Fruit fly (Drosophila melanogaster) whole organism, prepupa: ENCODE results near the gene CG1979.

Experiments
- Blimp-1 ChIP-seq: fragments of 200-800 bp; sonication (Bioruptor generic); optimal IDR thresholded peaks from 3 replicates; lab custom pipeline; 2017; ENCODE audit warnings: missing biosample characterization, missing genetic modification characterization, mild to moderate bottlenecking, moderate library complexity, missing genetic modification reagents
- CG10631 ChIP-seq: fragments of 200-800 bp; sonication (Bioruptor generic); optimal IDR thresholded peaks from 2 replicates; lab custom pipeline; 2016; ENCODE audit warnings: missing biosample characterization, missing genetic modification characterization
- CG10669 ChIP-seq: fragments of 200-800 bp; sonication (Bioruptor generic); optimal IDR thresholded peaks from 3 replicates; lab custom pipeline; 2018; ENCODE audit warnings: missing biosample characterization, mild to moderate bottlenecking, missing genetic modification characterization, moderate library complexity
- CG11294 ChIP-seq: fragments of 200-800 bp; sonication (Bioruptor generic); IDR thresholded peaks from 2 replicates; pipeline ENCODE4 v1.3.6; 2022; ENCODE audit warnings: missing biosample characterization, missing genetic modification characterization
- CG11762 ChIP-seq: fragments of 200-800 bp; sonication (Bioruptor generic); optimal IDR thresholded peaks from 3 replicates; lab custom pipeline; 2016; ENCODE audit warnings: missing biosample characterization, missing genetic modification characterization; ENCODE audit not compliant: insufficient read depth
- CG11902 ChIP-seq: fragments of 200-800 bp; sonication (Bioruptor generic); optimal IDR thresholded peaks from 3 replicates; lab custom pipeline; 2016; ENCODE audit warnings: missing biosample characterization, missing genetic modification characterization
- CG1621 ChIP-seq: fragments of 200-800 bp; sonication (Bioruptor generic); optimal IDR thresholded peaks from 3 replicates; lab custom pipeline; 2018; ENCODE audit warnings: missing biosample characterization, mild to moderate bottlenecking, missing genetic modification characterization
- CG3032 ChIP-seq: fragments of 200-800 bp; optimal IDR thresholded peaks from 2 replicates; lab custom pipeline; 2019; ENCODE audit warnings: missing biosample characterization, mild to moderate bottlenecking, missing genetic modification characterization, moderate library complexity
- CG32006 ChIP-seq: fragments of 200-800 bp; sonication (Bioruptor generic); optimal IDR thresholded peaks from 3 replicates; lab custom pipeline; 2017; ENCODE audit warnings: missing biosample characterization, mild to moderate bottlenecking, missing genetic modification characterization
- CG34406 ChIP-seq: fragments of 200-800 bp; sonication (Bioruptor generic); optimal IDR thresholded peaks from 3 replicates; lab custom pipeline; 2016; ENCODE audit warnings: missing biosample characterization, missing genetic modification characterization
- CG3919 ChIP-seq: fragments of 200-800 bp; sonication (Bioruptor generic); optimal IDR thresholded peaks from 3 replicates; lab custom pipeline; 2016; ENCODE audit warnings: missing biosample characterization, missing genetic modification characterization
- CG4318 ChIP-seq: fragments of 200-800 bp; sonication (Bioruptor generic); optimal IDR thresholded peaks from 3 replicates; lab custom pipeline; 2017; ENCODE audit warnings: missing biosample characterization, mild to moderate bottlenecking, missing genetic modification characterization
- CG6163 ChIP-seq: fragments of 200-800 bp; sonication (Bioruptor generic); IDR thresholded peaks from 3 replicates; pipeline ENCODE4 v1.3.6; 2022; ENCODE audit warnings: missing biosample characterization, missing genetic modification characterization
- CG6792 ChIP-seq: fragments of 200-800 bp; sonication (Bioruptor generic); optimal IDR thresholded peaks from 3 replicates; lab custom pipeline; 2016; ENCODE audit warnings: missing biosample characterization, missing genetic modification characterization
- CG6808 ChIP-seq: fragments of 200-800 bp; sonication (Bioruptor generic); optimal IDR thresholded peaks from 3 replicates; lab custom pipeline; 2017; ENCODE audit warnings: missing biosample characterization, missing genetic modification characterization, mild to moderate bottlenecking, moderate library complexity, missing genetic modification reagents
- CG6854 ChIP-seq: fragments of 200-800 bp; sonication (Bioruptor generic); optimal IDR thresholded peaks from 2 replicates; lab custom pipeline; 2017; ENCODE audit warnings: missing biosample characterization, mild to moderate bottlenecking, missing genetic modification characterization
- CG7368 ChIP-seq: fragments of 200-800 bp; sonication (Bioruptor generic); optimal IDR thresholded peaks from 3 replicates; lab custom pipeline; 2016; ENCODE audit warnings: missing biosample characterization, missing genetic modification characterization
- CG8119 ChIP-seq: fragments of 200-800 bp; sonication (Bioruptor generic); IDR thresholded peaks from 3 replicates; pipeline ENCODE4 v1.3.6; 2022; ENCODE audit warnings: missing biosample characterization, missing genetic modification characterization
- CG8632 ChIP-seq: fragments of 200-800 bp; sonication (Bioruptor generic); optimal IDR thresholded peaks from 3 replicates; lab custom pipeline; 2016; ENCODE audit warnings: missing biosample characterization, missing genetic modification characterization
- CG9139 ChIP-seq: fragments of 200-800 bp; sonication (Bioruptor generic); optimal IDR thresholded peaks from 3 replicates; lab custom pipeline; 2017; ENCODE audit warnings: missing biosample characterization, mild to moderate bottlenecking, missing genetic modification characterization
- Eip78C ChIP-seq: fragments of 200-800 bp; sonication (Bioruptor generic); peaks from one replicate; lab custom pipeline; 2016; ENCODE audit warnings: missing biosample characterization, missing genetic modification characterization
- Eip93F ChIP-seq: fragments of 200-800 bp; sonication (Bioruptor generic); optimal IDR thresholded peaks from 2 replicates; lab custom pipeline; 2016; ENCODE audit warnings: missing biosample characterization, mild to moderate bottlenecking, missing genetic modification characterization
- Ets21C ChIP-seq: fragments of 200-800 bp; sonication (Bioruptor generic); optimal IDR thresholded peaks from 3 replicates; lab custom pipeline; 2016; ENCODE audit warnings: missing biosample characterization, missing genetic modification characterization
- Ets96B ChIP-seq: fragments of 200-800 bp; optimal IDR thresholded peaks from 2 replicates; lab custom pipeline; 2019; ENCODE audit warnings: missing biosample characterization, mild to moderate bottlenecking, missing genetic modification characterization, moderate library complexity
- Gug ChIP-seq: fragments of 200-800 bp; sonication (Bioruptor generic); IDR thresholded peaks from 2 replicates; pipeline ENCODE4 v1.3.6; 2022; ENCODE audit warnings: missing biosample characterization, missing genetic modification characterization
- Hr39 ChIP-seq: fragments of 200-800 bp; sonication (Bioruptor generic); optimal IDR thresholded peaks from 2 replicates; lab custom pipeline; 2016; ENCODE audit warnings: missing biosample characterization, missing genetic modification characterization
- Hr4 ChIP-seq: fragments of 200-800 bp; sonication (Bioruptor generic); optimal IDR thresholded peaks from 3 replicates; lab custom pipeline; 2016; ENCODE audit warnings: missing biosample characterization, missing genetic modification characterization
- Lpt ChIP-seq: fragments of 200-800 bp; sonication (Bioruptor generic); optimal IDR thresholded peaks from 3 replicates; lab custom pipeline; 2016; ENCODE audit warnings: missing biosample characterization, missing genetic modification characterization
- OdsH ChIP-seq: fragments of 200-800 bp; sonication (Bioruptor generic); optimal IDR thresholded peaks from 3 replicates; lab custom pipeline; 2016; ENCODE audit warnings: missing biosample characterization, missing genetic modification characterization
- Smox ChIP-seq: fragments of 200-800 bp; sonication (Bioruptor generic); optimal IDR thresholded peaks from 3 replicates; lab custom pipeline; 2016; ENCODE audit warnings: missing biosample characterization, missing genetic modification characterization
- Sox102F ChIP-seq: fragments of 200-800 bp; sonication (Bioruptor generic); optimal IDR thresholded peaks from 2 replicates; lab custom pipeline; 2016; ENCODE audit warnings: missing biosample characterization, mild to moderate bottlenecking, missing genetic modification characterization
- Sox14 ChIP-seq: fragments of 200-800 bp; sonication (Bioruptor generic); optimal IDR thresholded peaks from 3 replicates; lab custom pipeline; 2016; ENCODE audit warnings: missing biosample characterization, missing genetic modification characterization
- Sox15 ChIP-seq: fragments of 200-800 bp; sonication (Bioruptor generic); optimal IDR thresholded peaks from 3 replicates; lab custom pipeline; 2016; ENCODE audit warnings: missing biosample characterization, missing genetic modification characterization
- acj6 ChIP-seq: fragments of 200-800 bp; sonication (Bioruptor generic); optimal IDR thresholded peaks from 3 replicates; lab custom pipeline; 2016; ENCODE audit warnings: missing biosample characterization, missing genetic modification characterization
- dac ChIP-seq: fragments of 200-800 bp; sonication (Bioruptor generic); optimal IDR thresholded peaks from 2 replicates; lab custom pipeline; 2017; ENCODE audit warnings: missing biosample characterization, mild to moderate bottlenecking, missing genetic modification characterization
- eg ChIP-seq: fragments of 200-800 bp; sonication (Bioruptor generic); IDR thresholded peaks from 3 replicates; pipeline ENCODE4 v1.3.6; 2022; ENCODE audit warnings: missing biosample characterization, missing genetic modification characterization
- esn ChIP-seq: fragments of 200-800 bp; sonication (Bioruptor generic); optimal IDR thresholded peaks from 2 replicates; lab custom pipeline; 2016; ENCODE audit warnings: missing biosample characterization, mild to moderate bottlenecking, missing genetic modification characterization, moderate library complexity
- fd59A ChIP-seq: fragments of 200-800 bp; sonication (Bioruptor generic); optimal IDR thresholded peaks from 2 replicates; lab custom pipeline; 2017; ENCODE audit warnings: missing biosample characterization, mild to moderate bottlenecking, missing genetic modification characterization, missing genetic modification reagents
- fd85E ChIP-seq: fragments of 200-800 bp; sonication (Bioruptor generic); optimal IDR thresholded peaks from 3 replicates; lab custom pipeline; 2016; ENCODE audit warnings: missing biosample characterization, missing genetic modification characterization
- fkh ChIP-seq: fragments of 200-800 bp; sonication (Bioruptor generic); optimal IDR thresholded peaks from 3 replicates; lab custom pipeline; 2017; ENCODE audit warnings: missing biosample characterization, mild to moderate bottlenecking, missing genetic modification characterization, moderate library complexity
- net ChIP-seq: fragments of 200-800 bp; sonication (Bioruptor generic); optimal IDR thresholded peaks from 3 replicates; lab custom pipeline; 2016; ENCODE audit warnings: missing biosample characterization, missing genetic modification characterization
- salr ChIP-seq, 2 experiments: fragments of 200-800 bp; sonication (Bioruptor generic); optimal IDR thresholded peaks; 3 replicates each; lab custom pipeline; 2016 to 2018; ENCODE audit warnings: missing biosample characterization in 2 of 2, missing genetic modification characterization in 2 of 2, mild to moderate bottlenecking in 1 of 2
- spab ChIP-seq: fragments of 200-800 bp; sonication (Bioruptor generic); optimal IDR thresholded peaks from 2 replicates; lab custom pipeline; 2017; ENCODE audit warnings: missing biosample characterization, mild to moderate bottlenecking, missing genetic modification characterization, missing genetic modification reagents
- ss ChIP-seq, 2 experiments: fragments of 200-800 bp; sonication (Bioruptor generic); optimal IDR thresholded peaks; 2 replicates in 1 of 2; 3 replicates in 1 of 2; lab custom pipeline; 2017 to 2018; ENCODE audit warnings: mild to moderate bottlenecking in 2 of 2, missing biosample characterization in 2 of 2, missing genetic modification characterization in 2 of 2, moderate library complexity in 1 of 2
- topi ChIP-seq: fragments of 200-800 bp; sonication (Bioruptor generic); optimal IDR thresholded peaks from 3 replicates; lab custom pipeline; 2016; ENCODE audit warnings: missing biosample characterization, missing genetic modification characterization

Gene CG1979

dm6 chr3R:7054286-7054685 is at the start of gene CG1979:
Gene CG1979, plus strand, starts transcription at chr3R:7054586.
- TF ChIP-seq fkh (GFP tag; lab: Kevin White, UChicago), result no peak

dm6 chr3R:7006934-7007333 is 47.5 kb upstream of the CG1979 start:
- TF ChIP-seq esn (GFP tag; lab: Kevin White, UChicago) (no peak), CG6163 (GFP tag; lab: Robert Waterston, UW) (no peak), acj6 (no peak), CG10669 (no peak), OdsH (GFP tag; lab: Kevin White, UChicago) (no peak), CG8119 (GFP tag; lab: Robert Waterston, UW) (no peak)

- TF ChIP-seq dac (GFP tag; lab: Kevin White, UChicago), result no peak
Observed at dm6 chr3R:7011031-7011565, 43.3 kb upstream of the CG1979 start.

- TF ChIP-seq CG9139 (GFP tag; lab: Kevin White, UChicago), result peak; percentile 60
- no peak for TF ChIP-seq eg (GFP tag; lab: Robert Waterston, UW)
- TF ChIP-seq CG11902 (GFP tag; lab: Kevin White, UChicago), result no peak
- peak; percentile 52 for TF ChIP-seq CG10669
- TF ChIP-seq CG6854 (GFP tag; lab: Kevin White, UChicago), result no peak
- peak; percentile 59 for TF ChIP-seq Sox15
- peak; percentile 73 for TF ChIP-seq Lpt
- no peak for TF ChIP-seq Blimp-1 (GFP tag; lab: Kevin White, UChicago)
- TF ChIP-seq CG7368 (GFP tag; lab: Kevin White, UChicago), result peak; percentile 13
- peak; percentile 86 for TF ChIP-seq fd59A (GFP tag; lab: Kevin White, UChicago)
- TF ChIP-seq spab (GFP tag; lab: Kevin White, UChicago), result peak; percentile 47
- TF ChIP-seq Eip78C (GFP tag; lab: Kevin White, UChicago), result peak; percentile 96
- TF ChIP-seq CG8632 (GFP tag; lab: Kevin White, UChicago), result peak; percentile 70
- no peak for TF ChIP-seq fd85E (GFP tag; lab: Kevin White, UChicago)
- peak; percentile 72 for TF ChIP-seq CG8119 (GFP tag; lab: Robert Waterston, UW)
- TF ChIP-seq Smox (GFP tag; lab: Kevin White, UChicago), result peak; percentile 82
- peak; percentile 78 to 87 for TF ChIP-seq ss (GFP tag; optimal IDR thresholded peaks at IDR 0.05; lab: Kevin White, UChicago)
- peak; percentile 68 for TF ChIP-seq Hr4 (GFP tag; lab: Kevin White, UChicago)
- TF ChIP-seq CG11762 (GFP tag; lab: Kevin White, UChicago), result no peak
- peak; percentile 87 for TF ChIP-seq CG1621 (tag; lab: Kevin White, UChicago)
- TF ChIP-seq Hr39 (GFP tag; lab: Kevin White, UChicago), result peak; percentile 82
- TF ChIP-seq CG10631 (GFP tag; lab: Kevin White, UChicago), result peak; percentile 92
- TF ChIP-seq CG6163 (GFP tag; lab: Robert Waterston, UW), result peak; percentile 77
- peak; percentile 75 for TF ChIP-seq Ets96B
- peak; percentile 81 for TF ChIP-seq CG6792
- TF ChIP-seq fkh (GFP tag; lab: Kevin White, UChicago), result no peak
- peak; percentile 67 to 75 for TF ChIP-seq salr (GFP tag; optimal IDR thresholded peaks at IDR 0.05; lab: Kevin White, UChicago)
- peak; percentile 61 for TF ChIP-seq CG3919
- TF ChIP-seq CG6808 (GFP tag; lab: Kevin White, UChicago), result peak; percentile 24
- peak; percentile 32 for TF ChIP-seq CG4318 (GFP tag; lab: Kevin White, UChicago)
- TF ChIP-seq Ets21C, result peak; percentile 79
- TF ChIP-seq Gug (GFP tag; lab: Robert Waterston, UW), result no peak; the same call in none of the 2 replicates
- peak; percentile 69 for TF ChIP-seq topi (GFP tag; lab: Kevin White, UChicago)
- peak; percentile 81 for TF ChIP-seq Sox102F (GFP tag; lab: Kevin White, UChicago)
- peak; percentile 64 for TF ChIP-seq net (GFP tag; lab: Kevin White, UChicago)
- TF ChIP-seq CG32006 (GFP tag; lab: Kevin White, UChicago), result peak; percentile 74
- TF ChIP-seq CG34406 (GFP tag; lab: Kevin White, UChicago), result peak; percentile 71
- TF ChIP-seq Sox14, result peak; percentile 90
- TF ChIP-seq OdsH (GFP tag; lab: Kevin White, UChicago), result peak; percentile 78
- TF ChIP-seq CG11294 (GFP tag; lab: Robert Waterston, UW), result no peak
- TF ChIP-seq CG3032 (tag; lab: Kevin White, UChicago), result peak; percentile 61
- no peak for TF ChIP-seq Eip93F (GFP tag; lab: Kevin White, UChicago)
Observed at dm6 chr3R:7024574-7024973, 29.8 kb upstream of the CG1979 start.
